Fruit fly (Drosophila melanogaster): ENCODE measurements around the gene Mco4.

Gene Mco4

dm6 chrX:17829083-17829997 lies 26.6 kb downstream of the Mco4 start:
- TF ChIP-seq bab1 (GFP tag; optimal IDR thresholded peaks at IDR 0.05) (peak; percentile 89), kay (GFP tag; ENCODE audit: borderline replicate concordance) (no peak), CG33017 (tag; optimal IDR thresholded peaks at IDR 0.05) (no peak), cic (GFP tag; optimal IDR thresholded peaks at IDR 0.05) (no peak), CG14711 (tag; optimal IDR thresholded peaks at IDR 0.05) (peak; percentile 49), CG12768 (GFP tag; optimal IDR thresholded peaks at IDR 0.05) (no peak), CG11617 (GFP tag; optimal IDR thresholded peaks at IDR 0.05) (peak; percentile 27), CG1620 (GFP tag; optimal IDR thresholded peaks at IDR 0.05) (peak; percentile 9), CG5204 (GFP tag; optimal IDR thresholded peaks at IDR 0.05) (no peak), tj (GFP tag; optimal IDR thresholded peaks at IDR 0.05) (no peak), cnc (optimal IDR thresholded peaks at IDR 0.05) (no peak), Clk (GFP tag; optimal IDR thresholded peaks at IDR 0.05) (no peak), CG7045 (GFP tag; optimal IDR thresholded peaks at IDR 0.05) (no peak), pad (GFP tag; optimal IDR thresholded peaks at IDR 0.05) (peak; percentile 43), toe (GFP tag; optimal IDR thresholded peaks at IDR 0.05) (no peak), Hr96 (GFP tag; optimal IDR thresholded peaks at IDR 0.05) (no peak), Crg-1 (GFP tag; optimal IDR thresholded peaks at IDR 0.05) (no peak), CG7101 (tag; optimal IDR thresholded peaks at IDR 0.05) (peak; percentile 49), ovo (GFP tag; optimal IDR thresholded peaks at IDR 0.05) (no peak), Mnt (GFP tag; optimal IDR thresholded peaks at IDR 0.05) (no peak)

- TF ChIP-seq CG7045 (GFP tag; optimal IDR thresholded peaks at IDR 0.05) = no peak
- TF ChIP-seq toe (GFP tag; optimal IDR thresholded peaks at IDR 0.05) = no peak
- TF ChIP-seq CG12768 (GFP tag; optimal IDR thresholded peaks at IDR 0.05) = no peak
- TF ChIP-seq pad (GFP tag; optimal IDR thresholded peaks at IDR 0.05) = no peak
- TF ChIP-seq CG14711 (tag; optimal IDR thresholded peaks at IDR 0.05) = no peak
- TF ChIP-seq Clk (GFP tag; optimal IDR thresholded peaks at IDR 0.05) = no peak
- TF ChIP-seq CG7101 (tag; optimal IDR thresholded peaks at IDR 0.05) = no peak
- peak; percentile 96 for TF ChIP-seq tj (GFP tag; optimal IDR thresholded peaks at IDR 0.05)
Observed at dm6 chrX:17828298-17829033, 27.5 kb downstream of the Mco4 start.

dm6 chrX:17826807-17827703 lies 28.9 kb downstream of the Mco4 start, which contains the start of gene Socs16D:
Gene Socs16D, minus strand, starts transcription at chrX:17827564.
- TF ChIP-seq ovo (GFP tag; optimal IDR thresholded peaks at IDR 0.05) (peak; percentile 64), CG7045 (GFP tag; optimal IDR thresholded peaks at IDR 0.05) (no peak), Mnt (GFP tag; optimal IDR thresholded peaks at IDR 0.05) (peak; percentile 44), CG11617 (GFP tag; optimal IDR thresholded peaks at IDR 0.05) (peak; percentile 3), CG12768 (GFP tag; optimal IDR thresholded peaks at IDR 0.05) (peak; percentile 25), CG1620 (GFP tag; optimal IDR thresholded peaks at IDR 0.05) (peak; percentile 77), toe (GFP tag; optimal IDR thresholded peaks at IDR 0.05) (peak; percentile 33), bab1 (GFP tag; optimal IDR thresholded peaks at IDR 0.05) (peak; percentile 80), pad (GFP tag; optimal IDR thresholded peaks at IDR 0.05) (peak; percentile 45), cic (GFP tag; optimal IDR thresholded peaks at IDR 0.05) (peak; percentile 90), CG33017 (tag; optimal IDR thresholded peaks at IDR 0.05) (no peak), CG7101 (tag; optimal IDR thresholded peaks at IDR 0.05) (peak; percentile 43), tj (GFP tag; optimal IDR thresholded peaks at IDR 0.05) (peak; percentile 65), CG5204 (GFP tag; optimal IDR thresholded peaks at IDR 0.05) (no peak), Crg-1 (GFP tag; optimal IDR thresholded peaks at IDR 0.05) (peak; percentile 56), Hr96 (GFP tag; optimal IDR thresholded peaks at IDR 0.05) (peak; percentile 36), cnc (optimal IDR thresholded peaks at IDR 0.05) (no peak), Clk (GFP tag; optimal IDR thresholded peaks at IDR 0.05) (no peak), CG14711 (tag; optimal IDR thresholded peaks at IDR 0.05) (peak; percentile 24), kay (GFP tag; ENCODE audit: borderline replicate concordance) (no peak)

- TF ChIP-seq CG11617 (GFP tag; optimal IDR thresholded peaks at IDR 0.05) (no peak), toe (GFP tag; optimal IDR thresholded peaks at IDR 0.05) (no peak), pad (GFP tag; optimal IDR thresholded peaks at IDR 0.05) (no peak), CG14711 (tag; optimal IDR thresholded peaks at IDR 0.05) (no peak), CG5204 (GFP tag; optimal IDR thresholded peaks at IDR 0.05) (no peak), Crg-1 (GFP tag; optimal IDR thresholded peaks at IDR 0.05) (no peak), CG12768 (GFP tag; optimal IDR thresholded peaks at IDR 0.05) (no peak)
Observed at dm6 chrX:17821466-17821865, 34.5 kb downstream of the Mco4 start.

- TF ChIP-seq Hr96 (GFP tag; optimal IDR thresholded peaks at IDR 0.05) (no peak), CG33017 (tag; optimal IDR thresholded peaks at IDR 0.05) (no peak), pad (GFP tag; optimal IDR thresholded peaks at IDR 0.05) (peak; percentile 33), Mnt (GFP tag; optimal IDR thresholded peaks at IDR 0.05) (peak; percentile 10), kay (GFP tag; ENCODE audit: borderline replicate concordance) (no peak), CG11617 (GFP tag; optimal IDR thresholded peaks at IDR 0.05) (no peak), Crg-1 (GFP tag; optimal IDR thresholded peaks at IDR 0.05) (no peak), cic (GFP tag; optimal IDR thresholded peaks at IDR 0.05) (no peak), Clk (GFP tag; optimal IDR thresholded peaks at IDR 0.05) (no peak), cnc (optimal IDR thresholded peaks at IDR 0.05) (no peak), toe (GFP tag; optimal IDR thresholded peaks at IDR 0.05) (no peak), CG7101 (tag; optimal IDR thresholded peaks at IDR 0.05) (peak; percentile 31), CG5204 (GFP tag; optimal IDR thresholded peaks at IDR 0.05) (no peak), CG14711 (tag; optimal IDR thresholded peaks at IDR 0.05) (peak; percentile 20), CG7045 (GFP tag; optimal IDR thresholded peaks at IDR 0.05) (no peak), ovo (GFP tag; optimal IDR thresholded peaks at IDR 0.05) (no peak), bab1 (GFP tag; optimal IDR thresholded peaks at IDR 0.05) (peak; percentile 28), tj (GFP tag; optimal IDR thresholded peaks at IDR 0.05) (peak; percentile 93), CG12768 (GFP tag; optimal IDR thresholded peaks at IDR 0.05) (no peak), CG1620 (GFP tag; optimal IDR thresholded peaks at IDR 0.05) (peak; percentile 75)
Observed at dm6 chrX:17820252-17820651, 35.7 kb downstream of the Mco4 start.

All from whole organism, adult.